Fruit fly (Drosophila melanogaster) whole organism, embryonic: ENCODE results near the gene rut.

ENCODE experiments used
- Ada2b ChIP-seq: fragments of 200-800 bp; sonication (Bioruptor generic); IDR thresholded peaks from 2 replicates; pipeline ENCODE4 v1.3.6; 2022; ENCODE audit warnings: missing biosample characterization, missing genetic modification characterization
- Bdp1 ChIP-seq: fragments of 200-800 bp; sonication (Bioruptor generic); optimal IDR thresholded peaks from 3 replicates; lab custom pipeline; 2016; ENCODE audit warnings: missing biosample characterization, missing genetic modification characterization
- BtbVII ChIP-seq: fragments of 200-800 bp; sonication (Bioruptor generic); optimal IDR thresholded peaks from 3 replicates; lab custom pipeline; 2017; ENCODE audit warnings: missing biosample characterization, mild to moderate bottlenecking, missing genetic modification characterization
- C15 ChIP-seq: fragments of 200-800 bp; sonication (Bioruptor generic); IDR thresholded peaks from 3 replicates; pipeline ENCODE4 v1.3.6; 2022; ENCODE audit warnings: missing biosample characterization, missing genetic modification characterization
- CG10462 ChIP-seq: fragments of 200-800 bp; sonication (Bioruptor generic); optimal IDR thresholded peaks from 2 replicates; lab custom pipeline; 2016; ENCODE audit warnings: missing biosample characterization, missing genetic modification characterization
- CG10565 ChIP-seq: fragments of 200-800 bp; sonication (Bioruptor generic); optimal IDR thresholded peaks from 3 replicates; lab custom pipeline; 2016; ENCODE audit warnings: missing biosample characterization, mild to moderate bottlenecking, missing genetic modification characterization
- CG11085 ChIP-seq: fragments of 200-800 bp; sonication (Bioruptor generic); IDR thresholded peaks from 2 replicates; pipeline ENCODE4 v1.3.6; 2022; ENCODE audit warnings: missing biosample characterization, missing genetic modification characterization
- CG1233 ChIP-seq: fragments of 200-800 bp; sonication (Bioruptor generic); optimal IDR thresholded peaks from 4 replicates; lab custom pipeline; 2018; ENCODE audit warnings: missing biosample characterization, mild to moderate bottlenecking, missing genetic modification characterization
- CG12744 ChIP-seq: fragments of 200-800 bp; sonication (Bioruptor generic); optimal IDR thresholded peaks from 2 replicates; lab custom pipeline; 2016; ENCODE audit warnings: missing biosample characterization, missing genetic modification characterization
- CG1529 ChIP-seq: fragments of 200-800 bp; sonication (Bioruptor generic); optimal IDR thresholded peaks from 3 replicates; lab custom pipeline; 2018; ENCODE audit warnings: missing biosample characterization, missing genetic modification characterization
- CG15514 ChIP-seq: fragments of 200-800 bp; sonication (Bioruptor generic); optimal IDR thresholded peaks from 3 replicates; lab custom pipeline; 2017; ENCODE audit warnings: missing biosample characterization, missing genetic modification characterization, mild to moderate bottlenecking, moderate library complexity, missing genetic modification reagents
- CG17186 ChIP-seq: fragments of 200-800 bp; sonication (Bioruptor generic); optimal IDR thresholded peaks from 3 replicates; lab custom pipeline; 2017; ENCODE audit warnings: missing biosample characterization, missing genetic modification reagents, missing genetic modification characterization
- CG2116 ChIP-seq: fragments of 200-800 bp; sonication (Bioruptor generic); optimal IDR thresholded peaks from 3 replicates; lab custom pipeline; 2018; ENCODE audit warnings: missing biosample characterization, mild to moderate bottlenecking, missing genetic modification characterization
- CG2199 ChIP-seq: fragments of 200-800 bp; sonication (Bioruptor generic); IDR thresholded peaks from 3 replicates; pipeline ENCODE4 v1.3.6; 2022; ENCODE audit warnings: missing biosample characterization, missing genetic modification characterization
- CG2678 ChIP-seq: fragments of 200-800 bp; sonication (Bioruptor generic); optimal IDR thresholded peaks from 3 replicates; lab custom pipeline; 2019; ENCODE audit warnings: missing biosample characterization, mild to moderate bottlenecking, missing genetic modification characterization, moderate library complexity
- CG2712 ChIP-seq: fragments of 200-800 bp; optimal IDR thresholded peaks from 3 replicates; lab custom pipeline; 2019; ENCODE audit warnings: missing biosample characterization, mild to moderate bottlenecking, missing genetic modification characterization, moderate library complexity
- CG31365 ChIP-seq: fragments of 200-800 bp; sonication (Bioruptor generic); optimal IDR thresholded peaks from 2 replicates; lab custom pipeline; 2018; ENCODE audit warnings: missing biosample characterization, mild to moderate bottlenecking, missing genetic modification characterization
- CG33557 ChIP-seq: fragments of 200-800 bp; sonication (Bioruptor generic); optimal IDR thresholded peaks from 2 replicates; lab custom pipeline; 2019; ENCODE audit warnings: missing biosample characterization, mild to moderate bottlenecking, missing genetic modification characterization, moderate library complexity
- CG34376 ChIP-seq: fragments of 200-800 bp; sonication (Bioruptor generic); optimal IDR thresholded peaks from 2 replicates; lab custom pipeline; 2018; ENCODE audit warnings: missing biosample characterization, mild to moderate bottlenecking, missing genetic modification characterization
- CG6854 ChIP-seq: fragments of 200-800 bp; sonication (Bioruptor generic); optimal IDR thresholded peaks from 3 replicates; lab custom pipeline; 2017; ENCODE audit warnings: missing biosample characterization, mild to moderate bottlenecking, missing genetic modification characterization
- CG7786 ChIP-seq: fragments of 200-800 bp; sonication (Bioruptor generic); optimal IDR thresholded peaks from 2 replicates; lab custom pipeline; 2016; ENCODE audit warnings: missing biosample characterization, missing genetic modification characterization
- CG8478 ChIP-seq: fragments of >200 bp; optimal IDR thresholded peaks from 2 replicates; lab custom pipeline; 2018
- CG9437 ChIP-seq: fragments of 200-800 bp; sonication (Bioruptor generic); optimal IDR thresholded peaks from 2 replicates; lab custom pipeline; 2018; ENCODE audit warnings: missing biosample characterization, mild to moderate bottlenecking, missing genetic modification characterization
- D ChIP-seq, 2 experiments: fragments of 200-800 bp in 1 of 2; fragments of >200 bp in 1 of 2; sonication (Bioruptor generic) in 1 of 2; optimal IDR thresholded peaks; 2 replicates in 1 of 2; 3 replicates in 1 of 2; lab custom pipeline; 2017; ENCODE audit warnings: mild to moderate bottlenecking in 1 of 2, missing biosample characterization in 1 of 2, missing genetic modification characterization in 1 of 2, missing genetic modification reagents in 1 of 2
- E2f1 ChIP-seq: fragments of 200-800 bp; sonication (Bioruptor generic); IDR thresholded peaks from 2 replicates; pipeline ENCODE4 v1.3.6; 2022; ENCODE audit warnings: missing biosample characterization, missing genetic modification characterization
- Ets65A ChIP-seq: fragments of 200-800 bp; sonication (Bioruptor generic); peaks from one replicate; lab custom pipeline; 2016; ENCODE audit warnings: missing biosample characterization, missing genetic modification characterization
- HLH3B ChIP-seq: fragments of 200-800 bp; sonication (Bioruptor generic); IDR thresholded peaks from 2 replicates; pipeline ENCODE4 v1.3.6; 2022; ENCODE audit warnings: missing biosample characterization, missing genetic modification characterization
- Hand ChIP-seq: fragments of 200-800 bp; sonication (Bioruptor generic); optimal IDR thresholded peaks from 2 replicates; lab custom pipeline; 2017; ENCODE audit warnings: mild to moderate bottlenecking, missing biosample characterization, missing genetic modification reagents, missing genetic modification characterization
- MTF-1 ChIP-seq: fragments of 200-800 bp; sonication (Bioruptor generic); optimal IDR thresholded peaks from 2 replicates; lab custom pipeline; 2018; ENCODE audit warnings: missing biosample characterization, mild to moderate bottlenecking, missing genetic modification characterization, borderline replicate concordance
- Myb ChIP-seq: fragments of 200-800 bp; sonication (Bioruptor generic); optimal IDR thresholded peaks from 2 replicates; lab custom pipeline; 2016; ENCODE audit warnings: missing biosample characterization, missing genetic modification characterization
- Six4 ChIP-seq: fragments of 200-800 bp; sonication (Bioruptor generic); optimal IDR thresholded peaks from 2 replicates; lab custom pipeline; 2016; ENCODE audit warnings: missing biosample characterization, missing genetic modification characterization
- Sry-β ChIP-seq: fragments of 200-800 bp; sonication (Bioruptor generic); optimal IDR thresholded peaks from 2 replicates; lab custom pipeline; 2018; ENCODE audit warnings: missing biosample characterization, mild to moderate bottlenecking, missing genetic modification characterization, moderate library complexity
- abd-A ChIP-seq: fragments of 200-800 bp; sonication (Bioruptor generic); optimal IDR thresholded peaks from 3 replicates; lab custom pipeline; 2019; ENCODE audit warnings: missing biosample characterization, mild to moderate bottlenecking, missing genetic modification characterization, moderate library complexity
- ap ChIP-seq: fragments of 200-800 bp; sonication (Bioruptor generic); IDR thresholded peaks from 2 replicates; pipeline ENCODE4 v1.3.6; 2022; ENCODE audit warnings: missing biosample characterization, missing genetic modification characterization
- bbx ChIP-seq: fragments of 200-800 bp; sonication (Bioruptor generic); IDR thresholded peaks from 2 replicates; pipeline ENCODE4 v1.3.6; 2022; ENCODE audit warnings: missing biosample characterization, missing genetic modification characterization; ENCODE audit not compliant: partially characterized antibody
- ci ChIP-seq: fragments of 200-800 bp; sonication (Bioruptor generic); IDR thresholded peaks from 3 replicates; pipeline ENCODE4 v1.3.6; 2022; ENCODE audit warnings: missing biosample characterization, missing genetic modification characterization
- corto ChIP-seq: fragments of 200-800 bp; sonication (Bioruptor generic); optimal IDR thresholded peaks from 2 replicates; lab custom pipeline; 2016; ENCODE audit warnings: missing biosample characterization, mild to moderate bottlenecking, missing genetic modification characterization, moderate library complexity
- da ChIP-seq: fragments of 200-800 bp; sonication (Bioruptor generic); optimal IDR thresholded peaks from 2 replicates; lab custom pipeline; 2016; ENCODE audit warnings: missing biosample characterization, missing genetic modification characterization
- ewg ChIP-seq: fragments of 200-800 bp; sonication (Bioruptor generic); optimal IDR thresholded peaks from 3 replicates; lab custom pipeline; 2017; ENCODE audit warnings: mild to moderate bottlenecking, missing biosample characterization, missing genetic modification reagents, missing genetic modification characterization
- gcm ChIP-seq: fragments of 200-800 bp; sonication (Bioruptor generic); optimal IDR thresholded peaks from 2 replicates; lab custom pipeline; 2019; ENCODE audit warnings: missing biosample characterization, mild to moderate bottlenecking, missing genetic modification characterization, moderate library complexity
- maf-S ChIP-seq: fragments of 200-800 bp; sonication (Bioruptor generic); optimal IDR thresholded peaks from 2 replicates; lab custom pipeline; 2016; ENCODE audit warnings: missing biosample characterization, missing genetic modification characterization
- mirr ChIP-seq: fragments of 200-800 bp; sonication (Bioruptor generic); optimal IDR thresholded peaks from 3 replicates; lab custom pipeline; 2018; ENCODE audit warnings: missing biosample characterization, mild to moderate bottlenecking, missing genetic modification characterization
- nerfin-2 ChIP-seq: fragments of 200-800 bp; sonication (Bioruptor generic); IDR thresholded peaks from 2 replicates; pipeline ENCODE4 v1.3.6; 2022; ENCODE audit warnings: missing biosample characterization, missing genetic modification characterization; ENCODE audit not compliant: partially characterized antibody
- nmo ChIP-seq: fragments of 200-800 bp; sonication (Bioruptor generic); optimal IDR thresholded peaks from 2 replicates; lab custom pipeline; 2018; ENCODE audit warnings: missing biosample characterization, mild to moderate bottlenecking, missing genetic modification characterization, moderate library complexity
- tna ChIP-seq: fragments of 200-800 bp; sonication (Bioruptor generic); IDR thresholded peaks from 2 replicates; pipeline ENCODE4 v1.3.6; 2022; ENCODE audit warnings: missing biosample characterization, missing genetic modification characterization; ENCODE audit not compliant: partially characterized antibody
- ttk ChIP-seq: fragments of 200-800 bp; sonication (Bioruptor generic); IDR thresholded peaks from 2 replicates; pipeline ENCODE4 v2.1.2; 2022; ENCODE audit warnings: missing biosample characterization, missing genetic modification characterization
- tup ChIP-seq: fragments of 200-800 bp; sonication (Bioruptor generic); optimal IDR thresholded peaks from 2 replicates; lab custom pipeline; 2016; ENCODE audit warnings: missing biosample characterization, mild to moderate bottlenecking, missing genetic modification characterization, moderate library complexity
- unpg ChIP-seq: fragments of 200-800 bp; sonication (Bioruptor generic); optimal IDR thresholded peaks from 3 replicates; lab custom pipeline; 2018; ENCODE audit warnings: missing biosample characterization, mild to moderate bottlenecking, missing genetic modification characterization, moderate library complexity
- vfl ChIP-seq: fragments of 200-800 bp; sonication (Bioruptor generic); optimal IDR thresholded peaks from 2 replicates; lab custom pipeline; 2016; ENCODE audit warnings: missing biosample characterization, missing genetic modification characterization
- yki ChIP-seq: fragments of >200 bp; optimal IDR thresholded peaks from 3 replicates; lab custom pipeline; 2018

The rut gene

DNA sequence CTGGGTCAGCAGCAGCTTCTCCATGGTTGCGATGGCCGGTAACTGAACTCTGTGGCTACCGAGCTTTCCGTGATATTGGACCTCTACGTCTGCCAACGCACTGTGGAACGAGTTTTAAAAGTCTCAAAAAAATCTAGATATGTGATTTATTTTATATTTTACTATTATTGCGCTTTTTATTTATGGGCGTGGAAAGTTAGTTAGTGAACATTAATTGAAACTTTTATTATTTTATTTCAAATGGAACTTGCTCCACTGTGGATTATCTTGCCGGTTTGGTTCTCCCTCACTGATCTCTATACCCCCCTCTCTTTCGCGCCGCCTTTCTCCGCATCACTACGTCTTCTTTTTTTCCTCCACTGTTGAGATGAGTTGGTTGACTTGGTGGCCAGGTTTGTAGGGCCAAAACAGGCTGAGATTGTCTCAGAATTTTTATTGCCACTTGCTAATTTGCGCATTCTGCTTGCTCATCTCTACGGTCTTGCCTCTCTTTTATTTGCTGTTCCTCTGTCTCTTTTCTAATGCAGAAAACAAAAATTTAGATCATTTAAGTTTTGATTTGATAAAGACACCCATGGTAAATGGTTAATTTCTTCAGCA lies 23.0 kb upstream of the rut start, which contains the start of gene CG9522 (continued):
- TF ChIP-seq corto (GFP tag; lab: Kevin White, UChicago) = peak; percentile 34
- no peak for TF ChIP-seq CG12744
- TF ChIP-seq BtbVII (GFP tag; lab: Kevin White, UChicago) = peak; percentile 46
- peak; percentile 65 for TF ChIP-seq CG1233
- no peak for TF ChIP-seq Ets65A (GFP tag; lab: Kevin White, UChicago)
- peak; percentile 35 for TF ChIP-seq CG9437 (GFP tag; lab: Kevin White, UChicago)
- no peak for TF ChIP-seq CG34376 (GFP tag; lab: Kevin White, UChicago)
- no peak for TF ChIP-seq mirr (GFP tag; lab: Kevin White, UChicago)
- TF ChIP-seq CG10462 = peak; percentile 33
- TF ChIP-seq CG10565 (GFP tag; lab: Kevin White, UChicago) = no peak
- no peak for TF ChIP-seq Hand
- no peak for TF ChIP-seq D (optimal IDR thresholded peaks at IDR 0.05; lab: Kevin White, UChicago)
- TF ChIP-seq D (GFP tag; optimal IDR thresholded peaks at IDR 0.05; lab: Kevin White, UChicago) = peak; percentile 77
- peak; percentile 50 for TF ChIP-seq MTF-1 (GFP tag; lab: Kevin White, UChicago)
- peak; percentile 37 for TF ChIP-seq maf-S
- TF ChIP-seq CG31365 = no peak
- peak; percentile 69 for TF ChIP-seq ap
- peak; percentile 85 for TF ChIP-seq unpg (GFP tag; lab: Kevin White, UChicago)
- TF ChIP-seq Ada2b (GFP tag; lab: Robert Waterston, UW) = peak; percentile 81
- TF ChIP-seq E2f1 = peak; percentile 69
- no peak for TF ChIP-seq tup (GFP tag; lab: Kevin White, UChicago)
- no peak for TF ChIP-seq Bdp1 (GFP tag; lab: Kevin White, UChicago)
- peak; percentile 91 for TF ChIP-seq ci
- TF ChIP-seq vfl = no peak
- no peak for TF ChIP-seq CG2199 (GFP tag; lab: Robert Waterston, UW)
- TF ChIP-seq CG15514 (GFP tag; lab: Kevin White, UChicago) = peak; percentile 45
- TF ChIP-seq CG2116 = peak; percentile 20
- TF ChIP-seq bbx (GFP tag; lab: Robert Waterston, UW) = no peak
- no peak for TF ChIP-seq da (GFP tag; lab: Kevin White, UChicago)
- TF ChIP-seq CG2678 = peak; percentile 81
- TF ChIP-seq ewg (GFP tag; lab: Kevin White, UChicago) = peak; percentile 51
- TF ChIP-seq gcm (GFP tag; lab: Kevin White, UChicago) = peak; percentile 64
- TF ChIP-seq nerfin-2 = no peak
- no peak for TF ChIP-seq CG17186
- peak; percentile 55 for TF ChIP-seq CG6854 (GFP tag; lab: Kevin White, UChicago)
- peak; percentile 61; the same call in 1 of the 2 replicates for TF ChIP-seq ttk (GFP tag; lab: Robert Waterston, UW)
- peak; percentile 80 for TF ChIP-seq HLH3B (GFP tag; lab: Robert Waterston, UW)
- TF ChIP-seq CG1529 (GFP tag; lab: Kevin White, UChicago) = peak; percentile 74
- TF ChIP-seq CG2712 (tag; lab: Kevin White, UChicago) = peak; percentile 75
- no peak for TF ChIP-seq abd-A
- peak; percentile 79 for TF ChIP-seq nmo (GFP tag; lab: Kevin White, UChicago)
- peak; percentile 3 for TF ChIP-seq Sry-β
- TF ChIP-seq yki = no peak
- peak; percentile 45; the same call in 1 of the 2 replicates for TF ChIP-seq CG11085
- TF ChIP-seq C15 (GFP tag; lab: Robert Waterston, UW) = no peak
- peak; percentile 17 for TF ChIP-seq Myb (GFP tag; lab: Kevin White, UChicago)
- no peak for TF ChIP-seq CG8478 (lab: Kevin White, UChicago)
- no peak for TF ChIP-seq CG7786
- peak; percentile 69 for TF ChIP-seq Six4 (GFP tag; lab: Kevin White, UChicago)
- peak; percentile 56 for TF ChIP-seq CG33557 (GFP tag; lab: Kevin White, UChicago)
- no peak for TF ChIP-seq tna (GFP tag; lab: Robert Waterston, UW)
